Worm (Caenorhabditis elegans) whole organism, late embryonic: ENCODE data around the gene elo-6.

Experiments used
- K09A11.1 ChIP-seq: sonication (generic microtip); optimal IDR thresholded peaks from 2 replicates; lab custom pipeline; 2017; ENCODE audit warnings: antibody characterized with exemption, mild to moderate bottlenecking, missing genetic modification characterization, missing compliant biosample characterization; ENCODE audit not compliant: insufficient read depth
- ama-1 ChIP-seq: fragments of 150-350 bp; optimal IDR thresholded peaks from 2 replicates; lab custom pipeline; 2014
- fkh-10 ChIP-seq: fragments of 150-350 bp; optimal IDR thresholded peaks from 2 replicates; lab custom pipeline; 2014; ENCODE audit warnings: missing biosample characterization, missing genetic modification reagents, missing genetic modification characterization
- hlh-13 ChIP-seq: fragments of 200-800 bp; sonication (Bioruptor generic); optimal IDR thresholded peaks from 2 replicates; lab custom pipeline; 2018; ENCODE audit warnings: mild to moderate bottlenecking, missing genetic modification characterization, missing compliant biosample characterization
- unc-42 ChIP-seq: sonication (generic microtip); optimal IDR thresholded peaks from 2 replicates; lab custom pipeline; 2016; ENCODE audit warnings: missing genotype, missing genetic modification characterization, missing compliant biosample characterization
- unc-86 ChIP-seq: sonication (generic microtip); optimal IDR thresholded peaks from 2 replicates; lab custom pipeline; 2016; ENCODE audit warnings: missing genetic modification characterization, missing compliant biosample characterization

- TF ChIP-seq unc-42 (tag; lab: Kevin White, UChicago), result no peak
- TF ChIP-seq fkh-10, result no peak
- TF ChIP-seq unc-86 (tag; lab: Kevin White, UChicago), result no peak
- no peak for TF ChIP-seq K09A11.1
- TF ChIP-seq ama-1 (lab: Kevin White, UChicago), result no peak
- no peak for TF ChIP-seq hlh-13 (GFP tag; lab: Kevin White, UChicago)
Observed at ce11 chrIV:5337649-5338048, 50.7 kb downstream of the elo-6 start.
